Worm (Caenorhabditis elegans) whole organism, late embryonic: ENCODE results near the gene F53A9.7.

Source experiments
- K02D7.2 ChIP-seq: sonication (generic microtip); optimal IDR thresholded peaks from 2 replicates; lab custom pipeline; 2017; ENCODE audit warnings: mild to moderate bottlenecking, missing genetic modification characterization, missing compliant biosample characterization
- K09A11.1 ChIP-seq: sonication (generic microtip); optimal IDR thresholded peaks from 2 replicates; lab custom pipeline; 2017; ENCODE audit warnings: antibody characterized with exemption, mild to moderate bottlenecking, missing genetic modification characterization, missing compliant biosample characterization; ENCODE audit not compliant: insufficient read depth
- T23F11.4 ChIP-seq: fragments of 200-800 bp; sonication (Bioruptor generic); optimal IDR thresholded peaks from 2 replicates; lab custom pipeline; 2018; ENCODE audit warnings: mild to moderate bottlenecking, missing genetic modification characterization, missing compliant biosample characterization
- ceh-14 ChIP-seq: sonication (generic microtip); optimal IDR thresholded peaks from 2 replicates; lab custom pipeline; 2016; ENCODE audit warnings: missing genotype, missing genetic modification characterization, missing compliant biosample characterization
- ceh-19 ChIP-seq: fragments of 200-800 bp; sonication (Bioruptor generic); optimal IDR thresholded peaks from 2 replicates; lab custom pipeline; 2018; ENCODE audit warnings: mild to moderate bottlenecking, missing genetic modification characterization, missing compliant biosample characterization
- ceh-30 ChIP-seq: fragments of 150-350 bp; optimal IDR thresholded peaks from 2 replicates; lab custom pipeline; 2014; ENCODE audit warnings: missing biosample characterization, missing genetic modification characterization
- ceh-31 ChIP-seq: sonication (generic microtip); optimal IDR thresholded peaks from 2 replicates; lab custom pipeline; 2016; ENCODE audit warnings: missing genetic modification characterization, missing compliant biosample characterization
- che-1 ChIP-seq: sonication (generic microtip); optimal IDR thresholded peaks from 2 replicates; lab custom pipeline; 2016; ENCODE audit warnings: mild to moderate bottlenecking, missing genetic modification characterization, missing compliant biosample characterization
- dmd-4 ChIP-seq: sonication (generic microtip); optimal IDR thresholded peaks from 2 replicates; lab custom pipeline; 2016; ENCODE audit warnings: borderline replicate concordance, missing genetic modification characterization, missing compliant biosample characterization
- elt-4 ChIP-seq: sonication (generic microtip); optimal IDR thresholded peaks from 2 replicates; lab custom pipeline; 2016; ENCODE audit warnings: missing genetic modification characterization, missing compliant biosample characterization
- ets-4 ChIP-seq: sonication (generic microtip); optimal IDR thresholded peaks from 2 replicates; lab custom pipeline; 2016; ENCODE audit warnings: missing genetic modification characterization, missing compliant biosample characterization
- fax-1 ChIP-seq: sonication (generic microtip); optimal IDR thresholded peaks from 2 replicates; lab custom pipeline; 2016; ENCODE audit warnings: missing genotype, missing genetic modification characterization, missing compliant biosample characterization
- fkh-10 ChIP-seq: fragments of 150-350 bp; optimal IDR thresholded peaks from 2 replicates; lab custom pipeline; 2014; ENCODE audit warnings: missing biosample characterization, missing genetic modification reagents, missing genetic modification characterization
- gmeb-2 ChIP-seq: sonication (generic microtip); optimal IDR thresholded peaks from 2 replicates; lab custom pipeline; 2016; ENCODE audit warnings: missing genetic modification characterization, inconsistent platforms, missing compliant biosample characterization
- hlh-30 ChIP-seq: sonication (generic microtip); optimal IDR thresholded peaks from 2 replicates; lab custom pipeline; 2017; ENCODE audit warnings: antibody characterized with exemption, missing genetic modification characterization, missing compliant biosample characterization; ENCODE audit not compliant: insufficient read depth
- hlh-6 ChIP-seq: sonication (generic microtip); optimal IDR thresholded peaks from 2 replicates; lab custom pipeline; 2016; ENCODE audit warnings: missing genotype, missing genetic modification characterization, missing compliant biosample characterization
- mec-3 ChIP-seq: sonication (generic microtip); optimal IDR thresholded peaks from 2 replicates; lab custom pipeline; 2016; ENCODE audit warnings: borderline replicate concordance, missing genetic modification characterization, missing compliant biosample characterization
- nhr-11 ChIP-seq: fragments of 150-350 bp; optimal IDR thresholded peaks from 2 replicates; lab custom pipeline; 2014; ENCODE audit warnings: missing biosample characterization, missing genetic modification characterization
- nhr-232 ChIP-seq: sonication (generic microtip); optimal IDR thresholded peaks from 2 replicates; lab custom pipeline; 2016; ENCODE audit warnings: missing genetic modification characterization, missing compliant biosample characterization
- pag-3 ChIP-seq: sonication (generic microtip); optimal IDR thresholded peaks from 2 replicates; lab custom pipeline; 2016; ENCODE audit warnings: missing compliant biosample characterization, missing genetic modification characterization, borderline replicate concordance
- pat-9 ChIP-seq: fragments of 200-800 bp; sonication (Bioruptor generic); optimal IDR thresholded peaks from 2 replicates; lab custom pipeline; 2018; ENCODE audit warnings: mild to moderate bottlenecking, missing genetic modification characterization, moderate library complexity, missing compliant biosample characterization
- pros-1 ChIP-seq: fragments of 150-350 bp; optimal IDR thresholded peaks from 2 replicates; lab custom pipeline; 2014; ENCODE audit warnings: missing biosample characterization, missing genetic modification reagents, missing genetic modification characterization
- ref-2 ChIP-seq: sonication (generic microtip); optimal IDR thresholded peaks from 2 replicates; lab custom pipeline; 2016; ENCODE audit warnings: missing genetic modification characterization, missing compliant biosample characterization
- syd-9 ChIP-seq: sonication (generic microtip); optimal IDR thresholded peaks from 2 replicates; lab custom pipeline; 2016; ENCODE audit warnings: mild to moderate bottlenecking, missing genetic modification characterization, moderate library complexity, missing compliant biosample characterization
- unc-3 ChIP-seq, 2 experiments: fragments of 200-800 bp in 1 of 2; sonication (Bioruptor generic) in 1 of 2; sonication (generic microtip) in 1 of 2; conservative IDR thresholded peaks in 1 of 2; optimal IDR thresholded peaks in 1 of 2; 2 replicates each; pipeline versions ENCODE4 v1.3.6 to Lab custom; 2016 to 2022; ENCODE audit warnings: missing compliant biosample characterization in 2 of 2, missing genetic modification characterization in 2 of 2, missing genetic modification reagents in 1 of 2
- unc-42 ChIP-seq: sonication (generic microtip); optimal IDR thresholded peaks from 2 replicates; lab custom pipeline; 2016; ENCODE audit warnings: missing genotype, missing genetic modification characterization, missing compliant biosample characterization
- unc-55 ChIP-seq: sonication (generic microtip); optimal IDR thresholded peaks from 2 replicates; lab custom pipeline; 2017; ENCODE audit warnings: missing biosample characterization, missing genetic modification reagents, missing genetic modification characterization
- unc-86 ChIP-seq: sonication (generic microtip); optimal IDR thresholded peaks from 2 replicates; lab custom pipeline; 2016; ENCODE audit warnings: missing genetic modification characterization, missing compliant biosample characterization
- zip-5 ChIP-seq: sonication (generic microtip); optimal IDR thresholded peaks from 2 replicates; lab custom pipeline; 2016; ENCODE audit warnings: missing genetic modification characterization, missing compliant biosample characterization

The F53A9.7 gene

ce11 chrX:8675151-8675550, 41.6 kb downstream of the F53A9.7 start:
- TF ChIP-seq ref-2 (tag; lab: Kevin White, UChicago), result no peak
- no peak for TF ChIP-seq mec-3
- no peak for TF ChIP-seq unc-3 (GFP tag; conservative IDR thresholded peaks at IDR 0.05; lab: Robert Waterston, UW)
- TF ChIP-seq unc-3 (tag; optimal IDR thresholded peaks at IDR 0.05; lab: Kevin White, UChicago), result no peak
- no peak for TF ChIP-seq gmeb-2 (tag; lab: Kevin White, UChicago)
- no peak for TF ChIP-seq nhr-11 (tag; lab: Kevin White, UChicago)
- no peak for TF ChIP-seq dmd-4 (tag; lab: Kevin White, UChicago)
- no peak for TF ChIP-seq ets-4 (tag; lab: Kevin White, UChicago)
- TF ChIP-seq hlh-6, result no peak
- TF ChIP-seq nhr-232 (tag; lab: Kevin White, UChicago), result no peak
- TF ChIP-seq fkh-10 (GFP tag; lab: Kevin White, UChicago), result no peak
- no peak for TF ChIP-seq unc-86 (tag; lab: Kevin White, UChicago)
- no peak for TF ChIP-seq ceh-19 (GFP tag; lab: Kevin White, UChicago)
- TF ChIP-seq ceh-14, result no peak
- TF ChIP-seq pag-3, result no peak
- TF ChIP-seq fax-1 (tag; lab: Kevin White, UChicago), result no peak
- TF ChIP-seq ceh-31 (tag; lab: Kevin White, UChicago), result no peak
- no peak for TF ChIP-seq pros-1 (tag; lab: Kevin White, UChicago)

- TF ChIP-seq hlh-30 (tag; lab: Kevin White, UChicago), result peak; percentile 68
- TF ChIP-seq elt-4 (tag; lab: Kevin White, UChicago), result no peak
Measured at ce11 chrX:8674514-8674913, 42.2 kb downstream of the F53A9.7 start.

ce11 chrX:8672760-8673159, 44.0 kb downstream of the F53A9.7 start, which contains the start of the genes K09E2.2 and K09E2.3:
K09E2.2 (plus strand) TSS chrX:8673060.
K09E2.3 (plus strand) TSS chrX:8673084.
- TF ChIP-seq zip-5 (tag; lab: Kevin White, UChicago) (no peak), K02D7.2 (no peak), unc-42 (tag; lab: Kevin White, UChicago) (no peak), syd-9 (no peak), K09A11.1 (tag; lab: Kevin White, UChicago) (no peak), ceh-30 (tag; lab: Kevin White, UChicago) (no peak), T23F11.4 (GFP tag; lab: Kevin White, UChicago) (no peak), unc-55 (GFP tag; lab: Kevin White, UChicago) (no peak), pros-1 (tag; lab: Kevin White, UChicago) (no peak), pat-9 (tag; lab: Kevin White, UChicago) (no peak), che-1 (tag; lab: Kevin White, UChicago) (no peak)
